Worm (Caenorhabditis elegans) whole organism, L4 larva: ENCODE data around the gene Y37D8A.2.

Experiments
- F49E8.2 ChIP-seq: sonication (generic microtip); optimal IDR thresholded peaks from 2 replicates; lab custom pipeline; 2016; ENCODE audit warnings: missing compliant biosample characterization, mild to moderate bottlenecking, missing genetic modification characterization, borderline replicate concordance
- T20F7.1 ChIP-seq: fragments of 200-800 bp; sonication (Bioruptor generic); optimal IDR thresholded peaks from 2 replicates; lab custom pipeline; 2018; ENCODE audit warnings: mild to moderate bottlenecking, missing genetic modification characterization, missing compliant biosample characterization
- ZK546.5 ChIP-seq, 2 experiments: sonication (generic microtip); optimal IDR thresholded peaks; 2 replicates each; lab custom pipeline; 2017; ENCODE audit warnings: missing biosample characterization in 2 of 2, missing genetic modification characterization in 2 of 2
- aly-2 ChIP-seq: sonication (generic microtip); optimal IDR thresholded peaks from 2 replicates; lab custom pipeline; 2018; ENCODE audit warnings: missing biosample characterization, missing genetic modification characterization
- ces-1 ChIP-seq: fragments of 150-350 bp; sonication (generic microtip); optimal IDR thresholded peaks from 4 replicates; lab custom pipeline; 2014; ENCODE audit warnings: missing biosample characterization, missing genetic modification reagents, missing genetic modification characterization
- egl-27 ChIP-seq: sonication (generic microtip); optimal IDR thresholded peaks from 3 replicates; lab custom pipeline; 2017; ENCODE audit warnings: missing biosample characterization, missing genetic modification reagents, missing genetic modification characterization
- fkh-10 ChIP-seq: fragments of 150-350 bp; optimal IDR thresholded peaks from 2 replicates; lab custom pipeline; 2014; ENCODE audit warnings: missing biosample characterization, missing genetic modification reagents, missing genetic modification characterization
- lin-15B ChIP-seq: fragments of 150-350 bp; sonication (generic microtip); optimal IDR thresholded peaks from 3 replicates; lab custom pipeline; 2014; ENCODE audit warnings: missing biosample characterization, missing genetic modification characterization
- lin-39 ChIP-seq: fragments of 150-350 bp; optimal IDR thresholded peaks from 2 replicates; lab custom pipeline; 2014; ENCODE audit warnings: missing biosample characterization, missing genetic modification reagents, missing genetic modification characterization
- nhr-237 ChIP-seq: sonication (generic microtip); optimal IDR thresholded peaks from 2 replicates; lab custom pipeline; 2017; ENCODE audit warnings: missing biosample characterization, missing genetic modification characterization
- nhr-48 ChIP-seq: sonication (generic microtip); optimal IDR thresholded peaks from 2 replicates; lab custom pipeline; 2016; ENCODE audit warnings: mild to moderate bottlenecking, missing genetic modification characterization, missing compliant biosample characterization
- snpc-4 ChIP-seq: fragments of 150-350 bp; optimal IDR thresholded peaks from 2 replicates; lab custom pipeline; 2014; ENCODE audit warnings: missing biosample characterization, missing genetic modification characterization
- tag-97 ChIP-seq: fragments of 200-800 bp; sonication (Bioruptor generic); IDR thresholded peaks from 2 replicates; pipeline ENCODE4 v1.3.6; 2022; ENCODE audit warnings: missing genetic modification characterization, missing compliant biosample characterization

DNA sequence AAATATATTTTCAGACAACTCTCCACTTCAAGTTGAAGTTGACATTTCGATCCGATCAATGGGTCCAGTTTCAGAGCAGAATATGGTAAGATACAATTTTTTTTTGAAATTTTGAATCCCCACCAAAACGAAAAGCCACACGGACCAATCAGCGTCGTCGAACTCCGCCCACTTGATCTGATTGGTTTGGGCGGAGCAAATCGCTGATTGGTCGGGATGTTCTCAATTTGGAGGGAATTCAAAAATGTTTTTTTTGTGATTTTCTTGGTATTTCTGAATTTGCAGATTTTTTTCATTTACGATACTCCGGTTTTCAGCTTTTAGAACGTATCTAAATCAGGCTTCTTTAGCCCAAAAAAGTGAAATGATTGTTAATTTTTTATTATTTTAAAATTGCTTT, 34.6 kb upstream of the Y37D8A.2 start:
- TF ChIP-seq egl-27 (tag; lab: Kevin White, UChicago) (no peak), ZK546.5 (tag; optimal IDR thresholded peaks at IDR 0.05; lab: Kevin White, UChicago) (no peak), F49E8.2 (tag; lab: Kevin White, UChicago) (no peak), ces-1 (GFP tag; lab: Kevin White, UChicago) (no peak), snpc-4 (tag; lab: Kevin White, UChicago) (no peak), lin-39 (no peak), nhr-48 (no peak), nhr-237 (no peak), lin-15B (tag; lab: Kevin White, UChicago) (no peak), aly-2 (no peak), T20F7.1 (no peak), fkh-10 (no peak), tag-97 (GFP tag; lab: Robert Waterston, UW) (no peak)
